Fruit fly (Drosophila melanogaster) whole organism, prepupa: ENCODE measurements around the gene CG10565.

Source experiments
- CG11902 ChIP-seq: fragments of 200-800 bp; sonication (Bioruptor generic); optimal IDR thresholded peaks from 3 replicates; lab custom pipeline; 2016; ENCODE audit warnings: missing biosample characterization, missing genetic modification characterization
- CG15336 ChIP-seq: fragments of 200-800 bp; sonication (Bioruptor generic); IDR thresholded peaks from 2 replicates; pipeline ENCODE4 v1.3.6; 2022; ENCODE audit warnings: missing biosample characterization, missing genetic modification characterization
- CG1621 ChIP-seq: fragments of 200-800 bp; sonication (Bioruptor generic); optimal IDR thresholded peaks from 3 replicates; lab custom pipeline; 2018; ENCODE audit warnings: missing biosample characterization, mild to moderate bottlenecking, missing genetic modification characterization
- CG3032 ChIP-seq: fragments of 200-800 bp; optimal IDR thresholded peaks from 2 replicates; lab custom pipeline; 2019; ENCODE audit warnings: missing biosample characterization, mild to moderate bottlenecking, missing genetic modification characterization, moderate library complexity
- CG31627 ChIP-seq: fragments of 200-800 bp; sonication (Bioruptor generic); optimal IDR thresholded peaks from 3 replicates; lab custom pipeline; 2016; ENCODE audit warnings: missing biosample characterization, missing genetic modification characterization
- CG32006 ChIP-seq: fragments of 200-800 bp; sonication (Bioruptor generic); optimal IDR thresholded peaks from 3 replicates; lab custom pipeline; 2017; ENCODE audit warnings: missing biosample characterization, mild to moderate bottlenecking, missing genetic modification characterization
- CG3919 ChIP-seq: fragments of 200-800 bp; sonication (Bioruptor generic); optimal IDR thresholded peaks from 3 replicates; lab custom pipeline; 2016; ENCODE audit warnings: missing biosample characterization, missing genetic modification characterization
- CG4318 ChIP-seq: fragments of 200-800 bp; sonication (Bioruptor generic); optimal IDR thresholded peaks from 3 replicates; lab custom pipeline; 2017; ENCODE audit warnings: missing biosample characterization, mild to moderate bottlenecking, missing genetic modification characterization
- CG6163 ChIP-seq: fragments of 200-800 bp; sonication (Bioruptor generic); IDR thresholded peaks from 3 replicates; pipeline ENCODE4 v1.3.6; 2022; ENCODE audit warnings: missing biosample characterization, missing genetic modification characterization
- CG6276 ChIP-seq: fragments of 200-800 bp; sonication (Bioruptor generic); optimal IDR thresholded peaks from 2 replicates; lab custom pipeline; 2017; ENCODE audit warnings: missing biosample characterization, mild to moderate bottlenecking, missing genetic modification characterization
- CG6792 ChIP-seq: fragments of 200-800 bp; sonication (Bioruptor generic); optimal IDR thresholded peaks from 3 replicates; lab custom pipeline; 2016; ENCODE audit warnings: missing biosample characterization, missing genetic modification characterization
- CG6854 ChIP-seq: fragments of 200-800 bp; sonication (Bioruptor generic); optimal IDR thresholded peaks from 2 replicates; lab custom pipeline; 2017; ENCODE audit warnings: missing biosample characterization, mild to moderate bottlenecking, missing genetic modification characterization
- CG7368 ChIP-seq: fragments of 200-800 bp; sonication (Bioruptor generic); optimal IDR thresholded peaks from 3 replicates; lab custom pipeline; 2016; ENCODE audit warnings: missing biosample characterization, missing genetic modification characterization
- CG8119 ChIP-seq: fragments of 200-800 bp; sonication (Bioruptor generic); IDR thresholded peaks from 3 replicates; pipeline ENCODE4 v1.3.6; 2022; ENCODE audit warnings: missing biosample characterization, missing genetic modification characterization
- CG8319 ChIP-seq: fragments of 200-800 bp; sonication (Bioruptor generic); optimal IDR thresholded peaks from 3 replicates; lab custom pipeline; 2016; ENCODE audit warnings: missing biosample characterization, missing genetic modification characterization
- CG8632 ChIP-seq: fragments of 200-800 bp; sonication (Bioruptor generic); optimal IDR thresholded peaks from 3 replicates; lab custom pipeline; 2016; ENCODE audit warnings: missing biosample characterization, missing genetic modification characterization
- CG9139 ChIP-seq: fragments of 200-800 bp; sonication (Bioruptor generic); optimal IDR thresholded peaks from 3 replicates; lab custom pipeline; 2017; ENCODE audit warnings: missing biosample characterization, mild to moderate bottlenecking, missing genetic modification characterization
- Eip75B ChIP-seq: fragments of 200-800 bp; sonication (Bioruptor generic); optimal IDR thresholded peaks from 3 replicates; lab custom pipeline; 2016; ENCODE audit warnings: missing biosample characterization, missing genetic modification characterization
- Eip78C ChIP-seq: fragments of 200-800 bp; sonication (Bioruptor generic); peaks from one replicate; lab custom pipeline; 2016; ENCODE audit warnings: missing biosample characterization, missing genetic modification characterization
- Eip93F ChIP-seq: fragments of 200-800 bp; sonication (Bioruptor generic); optimal IDR thresholded peaks from 2 replicates; lab custom pipeline; 2016; ENCODE audit warnings: missing biosample characterization, mild to moderate bottlenecking, missing genetic modification characterization
- Ets21C ChIP-seq: fragments of 200-800 bp; sonication (Bioruptor generic); optimal IDR thresholded peaks from 3 replicates; lab custom pipeline; 2016; ENCODE audit warnings: missing biosample characterization, missing genetic modification characterization
- Gug ChIP-seq: fragments of 200-800 bp; sonication (Bioruptor generic); IDR thresholded peaks from 2 replicates; pipeline ENCODE4 v1.3.6; 2022; ENCODE audit warnings: missing biosample characterization, missing genetic modification characterization
- Hr38 ChIP-seq: sonication (Bioruptor generic); optimal IDR thresholded peaks from 2 replicates; lab custom pipeline; 2016; ENCODE audit warnings: missing biosample characterization, missing genetic modification characterization
- Hr39 ChIP-seq: fragments of 200-800 bp; sonication (Bioruptor generic); optimal IDR thresholded peaks from 2 replicates; lab custom pipeline; 2016; ENCODE audit warnings: missing biosample characterization, missing genetic modification characterization
- Hr4 ChIP-seq: fragments of 200-800 bp; sonication (Bioruptor generic); optimal IDR thresholded peaks from 3 replicates; lab custom pipeline; 2016; ENCODE audit warnings: missing biosample characterization, missing genetic modification characterization
- Lpt ChIP-seq: fragments of 200-800 bp; sonication (Bioruptor generic); optimal IDR thresholded peaks from 3 replicates; lab custom pipeline; 2016; ENCODE audit warnings: missing biosample characterization, missing genetic modification characterization
- Met ChIP-seq: fragments of 200-800 bp; sonication (Bioruptor generic); optimal IDR thresholded peaks from 3 replicates; lab custom pipeline; 2016; ENCODE audit warnings: missing biosample characterization, missing genetic modification characterization
- OdsH ChIP-seq: fragments of 200-800 bp; sonication (Bioruptor generic); optimal IDR thresholded peaks from 3 replicates; lab custom pipeline; 2016; ENCODE audit warnings: missing biosample characterization, missing genetic modification characterization
- Smox ChIP-seq: fragments of 200-800 bp; sonication (Bioruptor generic); optimal IDR thresholded peaks from 3 replicates; lab custom pipeline; 2016; ENCODE audit warnings: missing biosample characterization, missing genetic modification characterization
- Sox102F ChIP-seq: fragments of 200-800 bp; sonication (Bioruptor generic); optimal IDR thresholded peaks from 2 replicates; lab custom pipeline; 2016; ENCODE audit warnings: missing biosample characterization, mild to moderate bottlenecking, missing genetic modification characterization
- Sox14 ChIP-seq: fragments of 200-800 bp; sonication (Bioruptor generic); optimal IDR thresholded peaks from 3 replicates; lab custom pipeline; 2016; ENCODE audit warnings: missing biosample characterization, missing genetic modification characterization
- Sox15 ChIP-seq: fragments of 200-800 bp; sonication (Bioruptor generic); optimal IDR thresholded peaks from 3 replicates; lab custom pipeline; 2016; ENCODE audit warnings: missing biosample characterization, missing genetic modification characterization
- acj6 ChIP-seq: fragments of 200-800 bp; sonication (Bioruptor generic); optimal IDR thresholded peaks from 3 replicates; lab custom pipeline; 2016; ENCODE audit warnings: missing biosample characterization, missing genetic modification characterization
- cyc ChIP-seq: fragments of 200-800 bp; sonication (Bioruptor generic); optimal IDR thresholded peaks from 3 replicates; lab custom pipeline; 2016; ENCODE audit warnings: missing biosample characterization, missing genetic modification characterization
- dac ChIP-seq: fragments of 200-800 bp; sonication (Bioruptor generic); optimal IDR thresholded peaks from 2 replicates; lab custom pipeline; 2017; ENCODE audit warnings: missing biosample characterization, mild to moderate bottlenecking, missing genetic modification characterization
- eg ChIP-seq: fragments of 200-800 bp; sonication (Bioruptor generic); IDR thresholded peaks from 3 replicates; pipeline ENCODE4 v1.3.6; 2022; ENCODE audit warnings: missing biosample characterization, missing genetic modification characterization
- esn ChIP-seq: fragments of 200-800 bp; sonication (Bioruptor generic); optimal IDR thresholded peaks from 2 replicates; lab custom pipeline; 2016; ENCODE audit warnings: missing biosample characterization, mild to moderate bottlenecking, missing genetic modification characterization, moderate library complexity
- fd59A ChIP-seq: fragments of 200-800 bp; sonication (Bioruptor generic); optimal IDR thresholded peaks from 2 replicates; lab custom pipeline; 2017; ENCODE audit warnings: missing biosample characterization, mild to moderate bottlenecking, missing genetic modification characterization, missing genetic modification reagents
- fkh ChIP-seq: fragments of 200-800 bp; sonication (Bioruptor generic); optimal IDR thresholded peaks from 3 replicates; lab custom pipeline; 2017; ENCODE audit warnings: missing biosample characterization, mild to moderate bottlenecking, missing genetic modification characterization, moderate library complexity
- lz ChIP-seq: fragments of 200-800 bp; sonication (Bioruptor generic); optimal IDR thresholded peaks from 3 replicates; lab custom pipeline; 2016; ENCODE audit warnings: missing biosample characterization, missing genetic modification characterization
- net ChIP-seq: fragments of 200-800 bp; sonication (Bioruptor generic); optimal IDR thresholded peaks from 3 replicates; lab custom pipeline; 2016; ENCODE audit warnings: missing biosample characterization, missing genetic modification characterization
- pdm3 ChIP-seq: fragments of 200-800 bp; sonication (Bioruptor generic); optimal IDR thresholded peaks from 3 replicates; lab custom pipeline; 2016; ENCODE audit warnings: missing biosample characterization, missing genetic modification characterization
- salr ChIP-seq, 2 experiments: fragments of 200-800 bp; sonication (Bioruptor generic); optimal IDR thresholded peaks; 3 replicates each; lab custom pipeline; 2016 to 2018; ENCODE audit warnings: missing biosample characterization in 2 of 2, missing genetic modification characterization in 2 of 2, mild to moderate bottlenecking in 1 of 2
- spab ChIP-seq: fragments of 200-800 bp; sonication (Bioruptor generic); optimal IDR thresholded peaks from 2 replicates; lab custom pipeline; 2017; ENCODE audit warnings: missing biosample characterization, mild to moderate bottlenecking, missing genetic modification characterization, missing genetic modification reagents
- ss ChIP-seq, 2 experiments: fragments of 200-800 bp; sonication (Bioruptor generic); optimal IDR thresholded peaks; 2 replicates in 1 of 2; 3 replicates in 1 of 2; lab custom pipeline; 2017 to 2018; ENCODE audit warnings: mild to moderate bottlenecking in 2 of 2, missing biosample characterization in 2 of 2, missing genetic modification characterization in 2 of 2, moderate library complexity in 1 of 2
- svp ChIP-seq: fragments of 200-800 bp; sonication (Bioruptor generic); peaks from one replicate; lab custom pipeline; 2016; ENCODE audit warnings: missing biosample characterization, missing genetic modification characterization
- topi ChIP-seq: fragments of 200-800 bp; sonication (Bioruptor generic); optimal IDR thresholded peaks from 3 replicates; lab custom pipeline; 2016; ENCODE audit warnings: missing biosample characterization, missing genetic modification characterization

CG10565 gene

DNA sequence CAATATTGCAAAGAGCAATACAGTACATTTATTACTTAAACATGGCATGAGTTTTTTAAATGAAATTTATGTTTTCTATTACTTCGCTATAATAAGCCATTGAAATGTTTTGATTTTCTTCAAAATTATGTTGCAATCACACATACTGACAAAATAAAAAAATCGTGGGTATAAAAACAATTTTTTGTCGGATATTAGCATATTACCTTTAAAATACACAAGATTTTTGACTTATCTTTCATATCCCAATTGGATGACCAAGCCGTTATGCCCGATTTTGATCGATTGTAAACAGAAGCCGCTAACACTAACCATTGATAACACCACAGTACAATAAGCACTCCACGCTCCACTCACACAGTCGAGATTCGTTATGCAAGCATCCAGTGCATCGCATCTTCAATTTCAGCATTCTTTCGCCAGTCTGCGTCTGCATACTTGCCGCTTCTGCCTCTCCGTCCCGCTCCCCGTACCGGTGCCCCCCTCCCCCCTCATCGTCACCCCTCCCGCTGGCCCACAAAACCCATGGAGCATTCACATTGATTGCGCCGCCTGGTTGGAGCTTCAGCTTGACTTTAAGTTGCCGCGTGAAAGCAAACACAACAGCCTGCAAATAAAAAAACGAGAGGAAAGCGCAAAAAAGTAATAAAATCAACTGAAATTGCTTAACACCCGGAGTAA is 31.7 kb downstream of the CG10565 start (continued):
- TF ChIP-seq CG6276 (peak; percentile 47), Eip78C (GFP tag; lab: Kevin White, UChicago) (peak; percentile 75), Gug (GFP tag; lab: Robert Waterston, UW) (no peak), cyc (no peak), CG31627 (GFP tag; lab: Kevin White, UChicago) (peak; percentile 3), CG8632 (GFP tag; lab: Kevin White, UChicago) (no peak), CG1621 (tag; lab: Kevin White, UChicago) (peak; percentile 16), CG11902 (no peak)

- peak; percentile 44 for TF ChIP-seq fkh (GFP tag; lab: Kevin White, UChicago)
- no peak for TF ChIP-seq Sox15 (GFP tag; lab: Kevin White, UChicago)
Measured at dm6 chr3L:21101316-21101715, 34.8 kb downstream of the CG10565 start.

DNA sequence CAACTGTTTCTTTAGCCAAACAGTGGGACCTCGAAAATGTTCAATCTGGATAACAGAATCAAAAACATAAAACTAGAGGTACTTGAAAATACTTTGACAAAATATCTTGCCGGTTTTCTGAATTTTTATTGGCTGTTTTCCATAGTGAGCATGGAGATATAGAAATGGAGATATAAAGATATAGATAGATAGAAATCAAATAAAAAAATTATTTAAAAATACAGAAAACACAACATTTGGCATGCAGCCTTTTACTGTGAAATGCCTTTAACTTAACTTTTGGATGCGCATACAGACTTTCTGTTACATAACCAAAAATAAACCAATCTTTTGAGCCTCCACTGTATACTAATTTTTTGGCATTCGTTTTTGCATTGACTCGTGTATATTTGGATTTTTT is 35.7 kb downstream of the CG10565 start:
- TF ChIP-seq Gug (GFP tag; lab: Robert Waterston, UW) (no peak), net (GFP tag; lab: Kevin White, UChicago) (peak; percentile 4), svp (GFP tag; lab: Kevin White, UChicago) (peak; percentile 80), pdm3 (no peak), esn (GFP tag; lab: Kevin White, UChicago) (peak; percentile 50), Smox (peak; percentile 38), Met (GFP tag; lab: Kevin White, UChicago) (peak; percentile 59), Eip78C (GFP tag; lab: Kevin White, UChicago) (peak; percentile 54), Ets21C (GFP tag; lab: Kevin White, UChicago) (peak; percentile 40), eg (0 out of 3 replicates have a peak, but pooled peaks have one; percentile 20), CG7368 (GFP tag; lab: Kevin White, UChicago) (no peak), Eip75B (GFP tag; lab: Kevin White, UChicago) (no peak), CG32006 (GFP tag; lab: Kevin White, UChicago) (peak; percentile 25), Sox102F (GFP tag; lab: Kevin White, UChicago) (peak; percentile 51), acj6 (peak; percentile 30), Hr4 (GFP tag; lab: Kevin White, UChicago) (peak; percentile 21), CG8319 (no peak), topi (peak; percentile 46), CG3032 (tag; lab: Kevin White, UChicago) (no peak), Sox14 (GFP tag; lab: Kevin White, UChicago) (peak; percentile 19), CG8119 (GFP tag; lab: Robert Waterston, UW) (peak; percentile 41; the same call in 1 of the 3 replicates), fd59A (GFP tag; lab: Kevin White, UChicago) (no peak), spab (GFP tag; lab: Kevin White, UChicago) (no peak), CG6792 (GFP tag; lab: Kevin White, UChicago) (no peak), CG8632 (GFP tag; lab: Kevin White, UChicago) (no peak), Eip93F (no peak), CG9139 (GFP tag; lab: Kevin White, UChicago) (no peak), Sox15 (GFP tag; lab: Kevin White, UChicago) (no peak), cyc (peak; percentile 26), dac (GFP tag; lab: Kevin White, UChicago) (no peak), CG4318 (GFP tag; lab: Kevin White, UChicago) (no peak), fkh (GFP tag; lab: Kevin White, UChicago) (no peak), lz (GFP tag; lab: Kevin White, UChicago) (peak; percentile 23), CG3919 (GFP tag; lab: Kevin White, UChicago) (no peak), CG31627 (GFP tag; lab: Kevin White, UChicago) (peak; percentile 42), CG6163 (GFP tag; lab: Robert Waterston, UW) (no peak), Hr39 (GFP tag; lab: Kevin White, UChicago) (peak; percentile 42), Lpt (GFP tag; lab: Kevin White, UChicago) (no peak), ss (GFP tag; optimal IDR thresholded peaks at IDR 0.05; lab: Kevin White, UChicago) (no peak), Hr38 (GFP tag; lab: Kevin White, UChicago) (no peak), salr (GFP tag; optimal IDR thresholded peaks at IDR 0.05; lab: Kevin White, UChicago) (no peak), CG15336 (0 out of 2 replicates have a peak, but pooled peaks have one; percentile 17), CG1621 (tag; lab: Kevin White, UChicago) (no peak), OdsH (GFP tag; lab: Kevin White, UChicago) (peak; percentile 25), CG6854 (GFP tag; lab: Kevin White, UChicago) (no peak)
